Fruit fly (Drosophila melanogaster) S2 (cell line): Measurements from ENCODE around the gene Rh7.

ENCODE experiments used
- CG8478 ChIP-seq: fragments of >200 bp; optimal IDR thresholded peaks from 2 replicates; lab custom pipeline; 2018
- CTCF ChIP-seq, 2 experiments: fragments of >200 bp; optimal IDR thresholded peaks; 2 replicates each; lab custom pipeline; 2018

- TF ChIP-seq CTCF (optimal IDR thresholded peaks at IDR 0.05; lab: Kevin White, UChicago) (no peak), CG8478 (no peak)
Measured at dm6 chr3L:12205848-12206247, 30.6 kb upstream of the Rh7 start, which contains the start of gene Tsen54.
